Fruit fly (Drosophila melanogaster) Kc167 (cell line): ENCODE results near the gene CG43924.
"Not testable (repeated sequence)": the region's sequence is repeated elsewhere in the genome, so short reads cannot be mapped to it uniquely, and the experiment has no call there.

Experiments used
- Myc ChIP-seq: fragments of >200 bp; optimal IDR thresholded peaks from 2 replicates; lab custom pipeline; 2017; ENCODE audit warnings: missing external identifiers
- h ChIP-seq: fragments of >200 bp; optimal IDR thresholded peaks from 3 replicates; lab custom pipeline; 2018; ENCODE audit warnings: missing external identifiers
- insv ChIP-seq: fragments of >200 bp; optimal IDR thresholded peaks from 3 replicates; lab custom pipeline; 2018; ENCODE audit warnings: missing external identifiers
- psq ChIP-seq: fragments of >200 bp; optimal IDR thresholded peaks from 2 replicates; lab custom pipeline; 2017; ENCODE audit warnings: missing external identifiers
- ttk ChIP-seq: sonication (Bioruptor generic); optimal IDR thresholded peaks from 2 replicates; lab custom pipeline; 2017; ENCODE audit warnings: missing external identifiers

CG43924 gene

dm6 chr2L:15669874-15670273 is 41.0 kb downstream of the CG43924 start, which contains the start of gene CG18478:
CG18478 (plus strand) TSS chr2L:15670174.
- TF ChIP-seq ttk (lab: Kevin White, UChicago); psq; Myc (lab: Kevin White, UChicago): not testable (repeated sequence)

dm6 chr2L:15660741-15661140 is 50.2 kb downstream of the CG43924 start, which contains the start of gene CG18477:
CG18477 (plus strand) TSS chr2L:15661041.
- TF ChIP-seq h; insv (lab: Kevin White, UChicago); psq: not testable (repeated sequence)
